Fruit fly (Drosophila melanogaster) whole organism, embryonic: ENCODE results near the gene Sec23.

Experiments
- ATbp ChIP-seq: fragments of 200-800 bp; sonication (Bioruptor generic); optimal IDR thresholded peaks from 2 replicates; lab custom pipeline; 2017; ENCODE audit warnings: missing biosample characterization, mild to moderate bottlenecking, missing genetic modification characterization, missing genetic modification reagents
- Atf3 ChIP-seq: fragments of 200-800 bp; sonication (Bioruptor generic); optimal IDR thresholded peaks from 3 replicates; lab custom pipeline; 2016; ENCODE audit warnings: missing biosample characterization, missing genetic modification characterization
- Blimp-1 ChIP-seq: fragments of 200-800 bp; sonication (Bioruptor generic); optimal IDR thresholded peaks from 3 replicates; lab custom pipeline; 2018; ENCODE audit warnings: missing biosample characterization, missing genetic modification characterization, mild to moderate bottlenecking, moderate library complexity, missing genetic modification reagents
- C15 ChIP-seq: fragments of 200-800 bp; sonication (Bioruptor generic); IDR thresholded peaks from 3 replicates; pipeline ENCODE4 v1.3.6; 2022; ENCODE audit warnings: missing biosample characterization, missing genetic modification characterization
- CG10654 ChIP-seq: fragments of 200-800 bp; sonication (Bioruptor generic); optimal IDR thresholded peaks from 2 replicates; lab custom pipeline; 2016; ENCODE audit warnings: missing biosample characterization, missing genetic modification characterization
- CG11093 ChIP-seq: fragments of 200-800 bp; sonication (Bioruptor generic); IDR thresholded peaks from 3 replicates; pipeline ENCODE4 v1.3.6; 2022; ENCODE audit warnings: missing biosample characterization, missing genetic modification characterization
- CG11695 ChIP-seq: fragments of 200-800 bp; sonication (Bioruptor generic); IDR thresholded peaks from 3 replicates; pipeline ENCODE4 v1.3.6; 2022; ENCODE audit warnings: missing biosample characterization, missing genetic modification characterization
- CG1233 ChIP-seq: fragments of 200-800 bp; sonication (Bioruptor generic); optimal IDR thresholded peaks from 4 replicates; lab custom pipeline; 2018; ENCODE audit warnings: missing biosample characterization, mild to moderate bottlenecking, missing genetic modification characterization
- CG13123 ChIP-seq: fragments of 200-800 bp; sonication (Bioruptor generic); optimal IDR thresholded peaks from 2 replicates; lab custom pipeline; 2016; ENCODE audit warnings: missing biosample characterization, missing genetic modification characterization
- CG14710 ChIP-seq: fragments of 200-800 bp; sonication (Bioruptor generic); optimal IDR thresholded peaks from 3 replicates; lab custom pipeline; 2019; ENCODE audit warnings: missing biosample characterization, mild to moderate bottlenecking, missing genetic modification characterization, moderate library complexity
- CG17568 ChIP-seq: fragments of 200-800 bp; sonication (Bioruptor generic); optimal IDR thresholded peaks from 2 replicates; lab custom pipeline; 2018; ENCODE audit warnings: missing biosample characterization, mild to moderate bottlenecking, missing genetic modification characterization, moderate library complexity
- CG17829 ChIP-seq: fragments of 200-800 bp; optimal IDR thresholded peaks from 2 replicates; lab custom pipeline; 2019; ENCODE audit warnings: missing biosample characterization, mild to moderate bottlenecking, missing genetic modification characterization, moderate library complexity
- CG2889 ChIP-seq: fragments of 200-800 bp; sonication (Bioruptor generic); IDR thresholded peaks from 3 replicates; pipeline ENCODE4 v1.3.6; 2022; ENCODE audit warnings: missing biosample characterization, missing genetic modification characterization
- CG30431 ChIP-seq: fragments of 200-800 bp; sonication (Bioruptor generic); optimal IDR thresholded peaks from 2 replicates; lab custom pipeline; 2017; ENCODE audit warnings: missing biosample characterization, missing genetic modification characterization
- CG31365 ChIP-seq: fragments of 200-800 bp; sonication (Bioruptor generic); optimal IDR thresholded peaks from 2 replicates; lab custom pipeline; 2018; ENCODE audit warnings: missing biosample characterization, mild to moderate bottlenecking, missing genetic modification characterization
- CG3281 ChIP-seq: fragments of 200-800 bp; sonication (Bioruptor generic); optimal IDR thresholded peaks from 3 replicates; lab custom pipeline; 2017; ENCODE audit warnings: missing biosample characterization, mild to moderate bottlenecking, missing genetic modification characterization
- CG34224 ChIP-seq: fragments of 200-800 bp; sonication (Bioruptor generic); IDR thresholded peaks from 3 replicates; pipeline ENCODE4 v1.3.6; 2022; ENCODE audit warnings: missing biosample characterization, missing genetic modification characterization; ENCODE audit not compliant: partially characterized antibody
- CG4282 ChIP-seq: fragments of 200-800 bp; sonication (Bioruptor generic); optimal IDR thresholded peaks from 2 replicates; lab custom pipeline; 2016; ENCODE audit warnings: missing biosample characterization, missing genetic modification characterization
- CG6654 ChIP-seq: fragments of 200-800 bp; sonication (Bioruptor generic); optimal IDR thresholded peaks from 2 replicates; lab custom pipeline; 2017; ENCODE audit warnings: missing biosample characterization, mild to moderate bottlenecking, missing genetic modification characterization
- CG7987 ChIP-seq: fragments of 200-800 bp; sonication (Bioruptor generic); optimal IDR thresholded peaks from 2 replicates; lab custom pipeline; 2018; ENCODE audit warnings: missing biosample characterization, mild to moderate bottlenecking, missing genetic modification characterization, moderate library complexity
- CG8290 ChIP-seq, 3 experiments: fragments of 200-800 bp; sonication (Bioruptor generic); optimal IDR thresholded peaks; 2 replicates each; lab custom pipeline; 2016 to 2019; ENCODE audit warnings: missing biosample characterization in 3 of 3, missing genetic modification characterization in 3 of 3, mild to moderate bottlenecking in 2 of 3, moderate library complexity in 1 of 3
- CG9817 ChIP-seq: fragments of 200-800 bp; sonication (Bioruptor generic); optimal IDR thresholded peaks from 2 replicates; lab custom pipeline; 2018; ENCODE audit warnings: missing biosample characterization, mild to moderate bottlenecking, missing genetic modification characterization, moderate library complexity
- CTCF ChIP-seq: fragments of 200-800 bp; sonication (Bioruptor generic); optimal IDR thresholded peaks from 2 replicates; lab custom pipeline; 2017; ENCODE audit warnings: missing biosample characterization, mild to moderate bottlenecking, missing genetic modification characterization, moderate library complexity
- CoRest ChIP-seq: fragments of 200-800 bp; sonication (Bioruptor generic); optimal IDR thresholded peaks from 3 replicates; lab custom pipeline; 2018; ENCODE audit warnings: missing biosample characterization, mild to moderate bottlenecking, missing genetic modification characterization, moderate library complexity
- Dad ChIP-seq: fragments of 200-800 bp; sonication (Bioruptor generic); optimal IDR thresholded peaks from 3 replicates; lab custom pipeline; 2016; ENCODE audit warnings: missing biosample characterization, missing genetic modification characterization
- Dip2 ChIP-seq: fragments of 200-800 bp; sonication (Bioruptor generic); IDR thresholded peaks from 2 replicates; pipeline ENCODE4 v1.3.6; 2022; ENCODE audit warnings: missing biosample characterization, missing genetic modification characterization
- HLH4C ChIP-seq: fragments of 200-800 bp; sonication (Bioruptor generic); IDR thresholded peaks from 3 replicates; pipeline ENCODE4 v1.3.6; 2022; ENCODE audit warnings: missing biosample characterization, missing genetic modification characterization; ENCODE audit not compliant: partially characterized antibody
- Hr3 ChIP-seq: fragments of 200-800 bp; sonication (Bioruptor generic); optimal IDR thresholded peaks from 3 replicates; lab custom pipeline; 2016; ENCODE audit warnings: missing biosample characterization, missing genetic modification characterization
- Kr ChIP-seq: fragments of 200-800 bp; sonication (Bioruptor generic); optimal IDR thresholded peaks from 2 replicates; lab custom pipeline; 2017; ENCODE audit warnings: missing biosample characterization, mild to moderate bottlenecking, missing genetic modification characterization
- NK7.1 ChIP-seq: fragments of 200-800 bp; sonication (Bioruptor generic); optimal IDR thresholded peaks from 3 replicates; lab custom pipeline; 2016; ENCODE audit warnings: missing biosample characterization, missing genetic modification characterization
- Opbp ChIP-seq: fragments of 200-800 bp; sonication (Bioruptor generic); IDR thresholded peaks from 3 replicates; pipeline ENCODE4 v1.3.6; 2022; ENCODE audit warnings: missing biosample characterization, missing genetic modification characterization; ENCODE audit not compliant: partially characterized antibody
- Rx ChIP-seq: fragments of 200-800 bp; sonication (Bioruptor generic); IDR thresholded peaks from 2 replicates; pipeline ENCODE4 v1.3.6; 2022; ENCODE audit warnings: missing biosample characterization, missing genetic modification characterization
- Usf ChIP-seq: fragments of 200-800 bp; sonication (Bioruptor generic); optimal IDR thresholded peaks from 2 replicates; lab custom pipeline; 2017; ENCODE audit warnings: missing genotype, missing biosample characterization, missing genetic modification characterization
- ap ChIP-seq: fragments of 200-800 bp; sonication (Bioruptor generic); IDR thresholded peaks from 2 replicates; pipeline ENCODE4 v1.3.6; 2022; ENCODE audit warnings: missing biosample characterization, missing genetic modification characterization
- bcd ChIP-seq: fragments of 200-800 bp; sonication (Bioruptor generic); optimal IDR thresholded peaks from 2 replicates; lab custom pipeline; 2017; ENCODE audit warnings: missing biosample characterization, mild to moderate bottlenecking, missing genetic modification characterization
- bowl ChIP-seq: fragments of 200-800 bp; sonication (Bioruptor generic); IDR thresholded peaks from 2 replicates; pipeline ENCODE4 v1.3.6; 2022; ENCODE audit warnings: missing biosample characterization, missing genetic modification characterization
- cad ChIP-seq: fragments of >200 bp; optimal IDR thresholded peaks from 2 replicates; lab custom pipeline; 2017; ENCODE audit warnings: missing biosample characterization, missing genetic modification characterization
- crol ChIP-seq: fragments of 200-800 bp; sonication (Bioruptor generic); IDR thresholded peaks from 2 replicates; pipeline ENCODE4 v1.3.6; 2022; ENCODE audit warnings: missing biosample characterization, missing genetic modification characterization
- eve ChIP-seq, 2 experiments: fragments of >200 bp; optimal IDR thresholded peaks; 2 replicates each; lab custom pipeline; 2017; ENCODE audit warnings: missing biosample characterization in 2 of 2, missing genetic modification characterization in 2 of 2
- exex ChIP-seq: fragments of 200-800 bp; sonication (Bioruptor generic); optimal IDR thresholded peaks from 4 replicates; lab custom pipeline; 2018; ENCODE audit warnings: missing biosample characterization, mild to moderate bottlenecking, missing genetic modification characterization, moderate library complexity
- eyg ChIP-seq: fragments of 200-800 bp; sonication (Bioruptor generic); optimal IDR thresholded peaks from 3 replicates; lab custom pipeline; 2016; ENCODE audit warnings: missing biosample characterization, missing genetic modification characterization
- fd64A ChIP-seq: fragments of 200-800 bp; sonication (Bioruptor generic); optimal IDR thresholded peaks from 3 replicates; lab custom pipeline; 2018; ENCODE audit warnings: missing biosample characterization, mild to moderate bottlenecking, missing genetic modification characterization
- kni ChIP-seq: fragments of 200-800 bp; sonication (Bioruptor generic); optimal IDR thresholded peaks from 3 replicates; lab custom pipeline; 2017; ENCODE audit warnings: mild to moderate bottlenecking, missing biosample characterization, missing genetic modification reagents, missing genetic modification characterization
- nmo ChIP-seq: fragments of 200-800 bp; sonication (Bioruptor generic); optimal IDR thresholded peaks from 2 replicates; lab custom pipeline; 2018; ENCODE audit warnings: missing biosample characterization, mild to moderate bottlenecking, missing genetic modification characterization, moderate library complexity
- otp ChIP-seq: fragments of 200-800 bp; sonication (Bioruptor generic); IDR thresholded peaks from 3 replicates; pipeline ENCODE4, ENCODE4 v1.3.6; 2022; ENCODE audit warnings: missing biosample characterization, missing genetic modification characterization
- p53 ChIP-seq: fragments of 200-800 bp; sonication (Bioruptor generic); optimal IDR thresholded peaks from 2 replicates; lab custom pipeline; 2016; ENCODE audit warnings: missing biosample characterization, missing genetic modification characterization
- pho ChIP-seq: fragments of 200-800 bp; sonication (Bioruptor generic); optimal IDR thresholded peaks from 2 replicates; lab custom pipeline; 2016; ENCODE audit warnings: missing biosample characterization, missing genetic modification characterization
- sob ChIP-seq: fragments of 200-800 bp; sonication (Bioruptor generic); IDR thresholded peaks from 2 replicates; pipeline ENCODE4 v1.3.6; 2022; ENCODE audit warnings: missing biosample characterization, missing genetic modification characterization
- sqz ChIP-seq: fragments of 200-800 bp; sonication (Bioruptor generic); optimal IDR thresholded peaks from 3 replicates; lab custom pipeline; 2018; ENCODE audit warnings: missing biosample characterization, mild to moderate bottlenecking, missing genetic modification characterization
- sug ChIP-seq: fragments of 200-800 bp; optimal IDR thresholded peaks from 2 replicates; lab custom pipeline; 2019; ENCODE audit warnings: missing biosample characterization, mild to moderate bottlenecking, missing genetic modification characterization, moderate library complexity
- tin ChIP-seq: fragments of 200-800 bp; sonication (Bioruptor generic); optimal IDR thresholded peaks from 3 replicates; lab custom pipeline; 2016; ENCODE audit warnings: missing biosample characterization, missing genetic modification characterization

The Sec23 gene

DNA sequence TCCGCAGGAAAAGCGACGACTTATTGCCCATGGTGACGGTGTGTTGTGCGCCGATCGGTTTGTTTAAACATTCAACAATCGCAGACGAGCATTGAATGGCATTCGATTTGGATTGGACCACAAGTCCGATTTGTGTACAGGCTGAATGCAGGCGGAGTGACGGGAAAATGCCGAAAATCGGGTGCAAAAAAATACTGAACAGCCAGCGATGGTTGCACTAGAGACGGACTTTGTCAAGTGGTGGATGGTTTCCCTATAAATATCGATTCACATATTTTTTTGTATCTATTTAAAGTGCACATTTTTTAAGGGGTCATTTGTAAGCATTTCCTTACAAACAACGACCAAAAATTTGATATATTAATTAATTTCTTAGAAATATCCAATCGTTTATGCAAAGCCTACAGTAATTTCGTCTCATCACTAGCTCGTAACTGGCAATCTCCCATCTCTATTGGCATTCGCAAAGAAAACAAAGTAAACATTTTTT is 5.9 kb downstream of the Sec23 start, which contains the start of the genes elm and MED27 (continued):
- peak; percentile 90 for TF ChIP-seq sqz (GFP tag; lab: Kevin White, UChicago)
- TF ChIP-seq CG2889 (GFP tag; lab: Robert Waterston, UW), result peak; percentile 90
- TF ChIP-seq Usf, result peak; percentile 87
- peak; percentile 95 for TF ChIP-seq CoRest (tag; lab: Kevin White, UChicago)
- TF ChIP-seq cad (GFP tag; lab: Kevin White, UChicago), result no peak
- TF ChIP-seq CG17829 (tag; lab: Kevin White, UChicago), result peak; percentile 94
- TF ChIP-seq NK7.1 (GFP tag; lab: Kevin White, UChicago), result peak; percentile 71
- no peak for TF ChIP-seq Dip2 (GFP tag; lab: Robert Waterston, UW)
- TF ChIP-seq HLH4C (GFP tag; lab: Robert Waterston, UW), result peak; percentile 88
- TF ChIP-seq sob (GFP tag; lab: Robert Waterston, UW), result peak; percentile 96
- peak; percentile 79 for TF ChIP-seq CG11695
- TF ChIP-seq tin (GFP tag; lab: Kevin White, UChicago), result peak; percentile 96
- no peak for TF ChIP-seq CTCF (GFP tag; lab: Kevin White, UChicago)
- TF ChIP-seq eve (GFP tag; optimal IDR thresholded peaks at IDR 0.05; lab: Kevin White, UChicago), result peak in 1 of 2 experiments; percentile 66
- TF ChIP-seq exex (tag; lab: Kevin White, UChicago), result peak; percentile 64
- peak; percentile 97 for TF ChIP-seq nmo
- TF ChIP-seq CG6654 (GFP tag; lab: Kevin White, UChicago), result peak; percentile 61
- TF ChIP-seq CG8290 (GFP tag; optimal IDR thresholded peaks at IDR 0.05; lab: Kevin White, UChicago), result peak; percentile 90
- peak; percentile 64 to 70 for TF ChIP-seq CG8290 (tag; optimal IDR thresholded peaks at IDR 0.05; lab: Kevin White, UChicago)
- TF ChIP-seq Blimp-1 (GFP tag; lab: Kevin White, UChicago), result peak; percentile 86
- peak; percentile 83 for TF ChIP-seq Opbp (GFP tag; lab: Robert Waterston, UW)
- peak; percentile 81; the same call in 2 of the 3 replicates for TF ChIP-seq C15 (GFP tag; lab: Robert Waterston, UW)
- peak; percentile 95 for TF ChIP-seq Hr3 (GFP tag; lab: Kevin White, UChicago)
- peak; percentile 93 for TF ChIP-seq CG10654 (GFP tag; lab: Kevin White, UChicago)
- peak; percentile 94 for TF ChIP-seq pho
- TF ChIP-seq eyg (GFP tag; lab: Kevin White, UChicago), result peak; percentile 75
- TF ChIP-seq Atf3 (GFP tag; lab: Kevin White, UChicago), result peak; percentile 87
- TF ChIP-seq Dad, result peak; percentile 91
- peak; percentile 87 for TF ChIP-seq CG1233
- TF ChIP-seq CG34224 (GFP tag; lab: Robert Waterston, UW), result peak; percentile 87
- TF ChIP-seq ap, result peak; percentile 83
- peak; percentile 87 for TF ChIP-seq CG30431 (GFP tag; lab: Kevin White, UChicago)
- TF ChIP-seq ATbp, result peak; percentile 68
- peak; percentile 89 for TF ChIP-seq CG13123 (GFP tag; lab: Kevin White, UChicago)
- peak; percentile 95 for TF ChIP-seq sug (tag; lab: Kevin White, UChicago)
- TF ChIP-seq bowl (GFP tag; lab: Robert Waterston, UW), result 0 out of 2 replicates have a peak, but pooled peaks have one; percentile 42
- TF ChIP-seq CG17568, result no peak
- TF ChIP-seq kni (GFP tag; lab: Kevin White, UChicago), result peak; percentile 85
- TF ChIP-seq CG11093 (GFP tag; lab: Robert Waterston, UW), result peak; percentile 91
- TF ChIP-seq CG14710 (tag; lab: Kevin White, UChicago), result peak; percentile 96
- no peak for TF ChIP-seq CG31365 (tag; lab: Kevin White, UChicago)
- peak; percentile 53 for TF ChIP-seq CG7987 (GFP tag; lab: Kevin White, UChicago)
- TF ChIP-seq fd64A, result no peak
- peak; percentile 96 for TF ChIP-seq CG9817 (tag; lab: Kevin White, UChicago)
- TF ChIP-seq bcd (GFP tag; lab: Kevin White, UChicago), result peak; percentile 93
- peak; percentile 87 for TF ChIP-seq Rx (GFP tag; lab: Robert Waterston, UW)
- TF ChIP-seq Kr (GFP tag; lab: Kevin White, UChicago), result no peak
- peak; percentile 85 for TF ChIP-seq CG3281 (GFP tag; lab: Kevin White, UChicago)
- peak; percentile 63 for TF ChIP-seq p53 (GFP tag; lab: Kevin White, UChicago)
- TF ChIP-seq crol (GFP tag; lab: Robert Waterston, UW), result peak; percentile 59; the same call in 1 of the 2 replicates
- peak; percentile 86 for TF ChIP-seq CG4282
- peak; percentile 86 for TF ChIP-seq otp (GFP tag; lab: Robert Waterston, UW)
